Fruit fly (Drosophila melanogaster) Kc167 (cell line): Measurements from ENCODE around the gene rtet.

Source experiments
- Myc ChIP-seq: fragments of >200 bp; optimal IDR thresholded peaks from 2 replicates; lab custom pipeline; 2017; ENCODE audit warnings: missing external identifiers
- Sin3A ChIP-seq: fragments of >200 bp; optimal IDR thresholded peaks from 2 replicates; lab custom pipeline; 2018; ENCODE audit warnings: missing external identifiers
- h ChIP-seq: fragments of >200 bp; optimal IDR thresholded peaks from 3 replicates; lab custom pipeline; 2018; ENCODE audit warnings: missing external identifiers
- insv ChIP-seq: fragments of >200 bp; optimal IDR thresholded peaks from 3 replicates; lab custom pipeline; 2018; ENCODE audit warnings: missing external identifiers
- psq ChIP-seq: fragments of >200 bp; optimal IDR thresholded peaks from 2 replicates; lab custom pipeline; 2017; ENCODE audit warnings: missing external identifiers
- ttk ChIP-seq: sonication (Bioruptor generic); optimal IDR thresholded peaks from 2 replicates; lab custom pipeline; 2017; ENCODE audit warnings: missing external identifiers

Gene rtet

dm6 chr3R:21069742-21070141 is 38.5 kb upstream of the rtet start:
- TF ChIP-seq Myc, result no peak

- TF ChIP-seq Sin3A (lab: Kevin White, UChicago) (no peak), insv (lab: Kevin White, UChicago) (peak; percentile 51)
Observed at dm6 chr3R:21071312-21071711, 36.9 kb upstream of the rtet start.

DNA sequence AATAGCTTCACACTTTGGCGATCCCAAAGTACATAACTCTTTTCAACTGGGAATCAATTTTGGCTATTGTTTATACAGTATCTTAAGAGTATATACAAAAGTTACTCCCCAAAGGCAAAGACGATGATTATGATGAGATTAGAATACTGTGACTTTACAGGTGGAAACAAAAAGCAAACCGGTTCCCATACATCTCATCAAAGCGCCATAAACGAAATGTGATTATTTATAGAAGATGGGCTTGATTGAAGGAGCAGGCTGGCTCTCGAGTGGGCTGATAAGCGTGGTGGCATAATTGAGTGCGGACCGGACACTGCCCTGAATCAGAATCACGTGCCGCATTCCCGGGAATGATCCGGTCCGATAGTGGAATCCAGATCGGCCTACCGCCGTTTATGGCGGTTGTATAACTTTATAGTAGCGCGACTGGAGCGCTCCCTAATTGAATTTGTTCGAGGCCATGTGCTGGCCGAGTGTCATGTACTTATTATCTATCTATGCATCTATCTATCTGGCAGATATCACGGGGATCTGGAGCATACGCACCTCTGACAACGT is 36.2 kb upstream of the rtet start:
- TF ChIP-seq psq (lab: Kevin White, UChicago) (no peak), ttk (no peak)

DNA sequence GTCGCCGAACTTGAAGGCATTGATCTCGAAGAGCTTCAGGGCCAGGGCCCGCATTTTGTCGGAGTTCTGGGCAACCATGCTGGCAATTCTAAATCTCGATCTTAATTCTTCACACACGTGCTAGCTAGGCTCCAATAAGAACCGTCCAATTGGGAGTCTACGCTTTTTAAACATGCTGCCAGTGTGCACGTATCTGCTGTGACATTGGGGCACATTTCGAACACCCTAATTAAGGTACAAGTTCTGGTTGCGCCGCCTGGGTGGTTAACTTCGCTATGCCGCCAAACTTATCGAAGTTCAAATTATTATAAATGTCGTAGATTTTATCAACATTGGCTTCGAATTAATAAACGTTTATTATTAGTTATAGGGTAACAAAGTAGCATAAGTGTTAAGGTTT is 35.1 kb upstream of the rtet start, which contains the start of gene r-l:
r-l (minus strand) TSS at position 179 of the 400 bp plus-strand sequence.
- TF ChIP-seq ttk (no peak), h (lab: Kevin White, UChicago) (no peak), psq (lab: Kevin White, UChicago) (no peak), insv (lab: Kevin White, UChicago) (no peak), Myc (no peak), Sin3A (lab: Kevin White, UChicago) (no peak)

DNA sequence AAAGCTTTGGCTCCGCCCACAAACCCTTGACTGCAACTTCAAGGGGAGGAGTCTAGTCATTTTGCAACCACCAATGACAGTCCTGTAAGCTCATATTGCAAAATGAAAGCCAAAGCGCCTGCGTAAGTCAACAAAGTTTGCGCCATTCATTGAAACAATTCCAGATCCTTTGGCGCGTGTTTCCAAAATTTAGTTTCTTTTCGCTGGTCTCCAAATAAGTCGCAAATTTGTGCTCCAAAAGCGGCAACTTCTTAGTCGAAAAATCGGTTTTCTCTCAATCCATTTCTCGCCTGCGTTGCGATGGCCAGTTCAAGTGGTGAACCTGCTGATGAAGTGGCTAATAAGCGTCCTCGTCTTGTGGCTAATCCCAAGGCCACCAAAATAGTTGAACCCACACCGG is 34.5 kb upstream of the rtet start, which contains the start of gene dmrt93B:
dmrt93B (plus strand) TSS at position 301 of the 400 bp plus-strand sequence.
- no peak for TF ChIP-seq ttk

dm6 chr3R:21077577-21077976 is 30.7 kb upstream of the rtet start:
- TF ChIP-seq psq (lab: Kevin White, UChicago), result no peak
- no peak for TF ChIP-seq ttk
- TF ChIP-seq h (lab: Kevin White, UChicago), result no peak
- no peak for TF ChIP-seq Myc
- TF ChIP-seq Sin3A (lab: Kevin White, UChicago), result no peak
- no peak for TF ChIP-seq insv (lab: Kevin White, UChicago)

DNA sequence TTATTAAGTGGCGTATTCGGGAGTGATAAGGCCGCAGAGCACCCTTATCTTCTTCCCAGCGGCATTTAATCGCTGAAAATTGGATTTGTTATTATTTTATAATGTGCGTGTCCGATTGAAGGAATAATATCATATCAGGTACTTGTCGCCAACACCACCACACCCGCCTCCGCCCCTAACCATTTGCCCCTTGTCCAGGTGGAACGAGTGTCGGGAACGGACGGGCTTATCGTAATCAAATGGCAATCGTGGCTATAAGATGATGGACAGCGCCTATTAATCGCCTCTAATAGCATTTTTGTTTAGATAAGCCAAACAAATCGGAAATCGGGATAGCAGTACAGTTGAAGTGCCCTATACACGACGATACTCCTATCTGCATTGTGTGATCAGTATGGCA is 30.0 kb upstream of the rtet start:
- TF ChIP-seq ttk, result no peak
- no peak for TF ChIP-seq h (lab: Kevin White, UChicago)
- no peak for TF ChIP-seq Sin3A (lab: Kevin White, UChicago)
- no peak for TF ChIP-seq insv (lab: Kevin White, UChicago)
- no peak for TF ChIP-seq psq (lab: Kevin White, UChicago)
- no peak for TF ChIP-seq Myc

DNA sequence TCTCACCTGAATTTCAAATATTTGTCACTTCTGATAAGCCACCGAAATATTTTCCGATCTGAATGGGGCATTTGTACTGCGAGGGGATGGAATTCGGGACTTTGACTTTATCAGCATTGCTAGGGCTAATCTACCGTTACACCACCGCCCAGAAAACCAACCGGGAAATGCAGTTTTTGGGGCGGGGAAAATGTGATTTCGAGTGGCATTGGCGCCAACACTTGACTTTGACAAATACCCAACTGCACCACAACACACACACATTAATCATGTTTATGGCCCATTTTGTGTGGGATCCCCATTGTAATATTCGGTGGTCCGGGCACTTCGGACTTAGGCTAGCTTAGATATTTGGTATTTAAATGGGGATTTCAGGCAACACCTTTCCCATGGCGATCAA is 29.3 kb upstream of the rtet start:
- TF ChIP-seq h (lab: Kevin White, UChicago) (no peak), Sin3A (lab: Kevin White, UChicago) (no peak), psq (lab: Kevin White, UChicago) (no peak), ttk (no peak), insv (lab: Kevin White, UChicago) (no peak), Myc (no peak)

DNA sequence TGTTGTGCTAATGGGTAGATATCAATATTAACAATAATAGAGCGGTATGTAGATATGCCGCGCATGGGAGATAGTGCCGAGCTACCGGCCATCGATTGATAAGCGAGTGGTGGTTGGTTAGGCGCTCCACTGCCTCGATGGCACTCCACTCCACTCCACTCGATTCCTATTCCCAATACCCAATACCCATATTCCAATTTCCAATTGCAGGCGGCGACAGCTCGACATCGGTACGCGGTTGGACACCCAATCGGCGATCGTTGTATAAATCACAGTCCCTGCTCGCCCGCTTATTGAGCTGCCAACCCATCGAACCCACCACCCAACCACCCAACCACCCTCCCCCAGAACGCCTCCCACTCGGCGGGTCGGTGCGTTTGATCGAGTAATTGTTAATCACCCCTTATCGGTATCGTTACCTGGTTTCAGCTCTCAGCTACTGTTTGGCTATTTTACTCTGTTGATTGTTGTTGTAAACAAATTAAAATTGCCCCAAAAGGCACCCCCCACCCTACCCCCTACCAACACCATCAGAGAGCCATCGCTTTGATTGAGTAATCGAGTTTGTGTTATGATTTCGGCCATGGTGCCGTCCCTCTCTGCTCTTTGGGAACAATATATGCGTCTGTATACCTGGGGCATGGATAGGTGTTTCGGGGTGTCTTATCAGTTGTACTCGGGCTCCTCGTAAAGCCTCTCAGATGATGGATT is 27.2 kb upstream of the rtet start, which contains the start of gene HHEX:
HHEX (minus strand) TSS at position 51 of the 711 bp plus-strand sequence.
- no peak for TF ChIP-seq Myc
- no peak for TF ChIP-seq psq (lab: Kevin White, UChicago)
- TF ChIP-seq insv (lab: Kevin White, UChicago), result no peak
- no peak for TF ChIP-seq ttk
- TF ChIP-seq h (lab: Kevin White, UChicago), result no peak
- no peak for TF ChIP-seq Sin3A (lab: Kevin White, UChicago)

DNA sequence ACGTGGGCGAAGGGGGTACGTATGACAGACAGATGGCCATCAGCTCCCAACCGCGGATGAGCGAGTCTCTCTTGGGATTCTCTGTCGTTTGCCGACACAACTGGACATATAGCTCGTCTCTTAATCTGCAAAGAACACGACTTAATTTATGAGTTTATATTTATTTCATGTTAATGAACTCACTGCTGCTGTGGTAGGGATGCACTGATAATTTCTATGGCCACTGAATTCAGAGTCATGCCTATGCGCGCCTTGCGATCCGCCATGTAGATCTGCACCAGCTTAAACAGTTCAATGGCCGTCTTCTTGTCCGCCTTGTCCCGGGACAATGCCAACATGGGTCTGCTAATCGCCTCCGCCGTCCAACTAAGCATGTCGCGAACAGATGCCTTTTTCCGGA is 23.3 kb upstream of the rtet start:
- TF ChIP-seq psq (lab: Kevin White, UChicago) (no peak), h (lab: Kevin White, UChicago) (no peak), Sin3A (lab: Kevin White, UChicago) (no peak), Myc (no peak), insv (lab: Kevin White, UChicago) (no peak), ttk (no peak)

- TF ChIP-seq h (lab: Kevin White, UChicago) (no peak), ttk (no peak), psq (lab: Kevin White, UChicago) (no peak), insv (lab: Kevin White, UChicago) (no peak), Sin3A (lab: Kevin White, UChicago) (no peak), Myc (no peak)
Observed at dm6 chr3R:21089416-21089815, 18.8 kb upstream of the rtet start.

DNA sequence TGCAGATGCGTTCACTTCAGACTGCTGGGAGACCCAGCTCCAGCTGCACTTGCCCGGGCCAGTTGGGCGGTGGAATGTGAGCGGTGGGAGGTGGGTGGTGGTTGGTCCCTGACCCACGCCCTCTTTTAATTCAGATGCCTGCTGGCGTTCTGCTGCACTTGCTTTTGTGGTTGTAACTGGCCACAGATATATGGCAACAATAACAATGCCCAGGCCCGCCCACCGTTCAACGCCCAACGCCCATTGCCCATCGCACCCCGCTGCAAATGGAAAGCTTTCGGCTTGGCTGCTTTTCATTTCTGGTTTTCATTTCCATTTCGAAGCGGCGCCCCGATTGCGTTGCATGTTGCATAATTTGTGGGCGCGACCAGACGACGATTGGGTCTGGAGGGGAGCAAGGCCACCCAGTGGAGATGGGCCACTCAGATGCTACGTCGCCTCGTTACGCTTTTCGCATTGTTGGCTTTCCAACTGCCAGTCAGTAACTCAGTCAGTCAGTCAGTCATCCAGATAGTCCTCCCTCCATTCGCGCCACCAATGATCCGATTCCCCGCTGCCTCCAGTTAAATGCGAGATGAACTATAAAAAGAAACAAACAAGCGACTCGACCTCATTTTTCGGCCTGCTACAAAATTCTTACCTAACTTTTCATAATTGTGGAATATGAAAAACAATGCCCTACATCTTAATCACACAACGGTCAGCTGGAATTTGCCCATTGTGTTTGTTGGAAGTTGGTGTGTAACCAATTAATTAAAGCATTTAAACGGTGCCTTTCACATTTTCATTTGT is 17.8 kb upstream of the rtet start:
- no peak for TF ChIP-seq Myc

- TF ChIP-seq Myc, result no peak
- TF ChIP-seq h (lab: Kevin White, UChicago), result no peak
- TF ChIP-seq ttk, result no peak
- no peak for TF ChIP-seq insv (lab: Kevin White, UChicago)
- TF ChIP-seq Sin3A (lab: Kevin White, UChicago), result no peak
- TF ChIP-seq psq (lab: Kevin White, UChicago), result no peak
Observed at dm6 chr3R:21091500-21091899, 16.7 kb upstream of the rtet start.
